Fruit fly (Drosophila melanogaster) Kc167 (cell line): ENCODE measurements around the gene Mst89B.

Source experiments
- Myc ChIP-seq: fragments of >200 bp; optimal IDR thresholded peaks from 2 replicates; lab custom pipeline; 2017; ENCODE audit warnings: missing external identifiers
- Sin3A ChIP-seq: fragments of >200 bp; optimal IDR thresholded peaks from 2 replicates; lab custom pipeline; 2018; ENCODE audit warnings: missing external identifiers
- h ChIP-seq: fragments of >200 bp; optimal IDR thresholded peaks from 3 replicates; lab custom pipeline; 2018; ENCODE audit warnings: missing external identifiers
- insv ChIP-seq: fragments of >200 bp; optimal IDR thresholded peaks from 3 replicates; lab custom pipeline; 2018; ENCODE audit warnings: missing external identifiers
- psq ChIP-seq: fragments of >200 bp; optimal IDR thresholded peaks from 2 replicates; lab custom pipeline; 2017; ENCODE audit warnings: missing external identifiers
- ttk ChIP-seq: sonication (Bioruptor generic); optimal IDR thresholded peaks from 2 replicates; lab custom pipeline; 2017; ENCODE audit warnings: missing external identifiers

Gene Mst89B

dm6 chr3R:16266712-16267111 is at the start of gene Mst89B:
TSS of gene Mst89B (plus strand) at chr3R:16267012.
- TF ChIP-seq psq (lab: Kevin White, UChicago): no peak
- no peak for TF ChIP-seq insv (lab: Kevin White, UChicago)
- no peak for TF ChIP-seq Myc (lab: Kevin White, UChicago)
- TF ChIP-seq h: no peak
- TF ChIP-seq Sin3A (lab: Kevin White, UChicago): no peak
- no peak for TF ChIP-seq ttk (lab: Kevin White, UChicago)

- no peak for TF ChIP-seq insv (lab: Kevin White, UChicago)
- no peak for TF ChIP-seq Sin3A (lab: Kevin White, UChicago)
These were observed 49.4 kb upstream of the Mst89B start for dm6 chr3R:16217368-16217767.

dm6 chr3R:16218251-16219030 is 48.4 kb upstream of the Mst89B start:
- TF ChIP-seq psq (lab: Kevin White, UChicago) (no peak), h (no peak), ttk (lab: Kevin White, UChicago) (no peak), Sin3A (lab: Kevin White, UChicago) (no peak), insv (lab: Kevin White, UChicago) (no peak), Myc (lab: Kevin White, UChicago) (no peak)

- TF ChIP-seq insv (lab: Kevin White, UChicago) (no peak), Sin3A (lab: Kevin White, UChicago) (no peak), ttk (lab: Kevin White, UChicago) (no peak), Myc (lab: Kevin White, UChicago) (no peak), psq (lab: Kevin White, UChicago) (no peak), h (no peak)
These were observed 46.7 kb upstream of the Mst89B start for dm6 chr3R:16220050-16220670.

- TF ChIP-seq insv (lab: Kevin White, UChicago) (no peak), h (no peak), psq (lab: Kevin White, UChicago) (no peak), Myc (lab: Kevin White, UChicago) (no peak), ttk (lab: Kevin White, UChicago) (no peak), Sin3A (lab: Kevin White, UChicago) (no peak)
These were observed 46.0 kb upstream of the Mst89B start for dm6 chr3R:16220854-16221253.

- no peak for TF ChIP-seq insv (lab: Kevin White, UChicago)
- no peak for TF ChIP-seq Sin3A (lab: Kevin White, UChicago)
- no peak for TF ChIP-seq h
- no peak for TF ChIP-seq Myc (lab: Kevin White, UChicago)
- no peak for TF ChIP-seq psq (lab: Kevin White, UChicago)
- no peak for TF ChIP-seq ttk (lab: Kevin White, UChicago)
These were observed 45.2 kb upstream of the Mst89B start for dm6 chr3R:16221359-16222299.

dm6 chr3R:16222300-16222903 is 44.4 kb upstream of the Mst89B start:
- TF ChIP-seq insv (lab: Kevin White, UChicago) (no peak), ttk (lab: Kevin White, UChicago) (no peak), h (no peak), Sin3A (lab: Kevin White, UChicago) (no peak), psq (lab: Kevin White, UChicago) (no peak), Myc (lab: Kevin White, UChicago) (no peak)

dm6 chr3R:16223252-16224037 is 43.4 kb upstream of the Mst89B start:
- no peak for TF ChIP-seq Sin3A (lab: Kevin White, UChicago)
- no peak for TF ChIP-seq h
- no peak for TF ChIP-seq insv (lab: Kevin White, UChicago)
- no peak for TF ChIP-seq ttk (lab: Kevin White, UChicago)
- TF ChIP-seq Myc (lab: Kevin White, UChicago): no peak
- no peak for TF ChIP-seq psq (lab: Kevin White, UChicago)

- TF ChIP-seq Sin3A (lab: Kevin White, UChicago): no peak
- no peak for TF ChIP-seq Myc (lab: Kevin White, UChicago)
- TF ChIP-seq psq (lab: Kevin White, UChicago): no peak
- no peak for TF ChIP-seq ttk (lab: Kevin White, UChicago)
- TF ChIP-seq h: no peak
- no peak for TF ChIP-seq insv (lab: Kevin White, UChicago)
These were observed 42.2 kb upstream of the Mst89B start for dm6 chr3R:16224415-16225165.

- TF ChIP-seq h (no peak), ttk (lab: Kevin White, UChicago) (no peak), Sin3A (lab: Kevin White, UChicago) (no peak)
These were observed 41.5 kb upstream of the Mst89B start, which contains the start of gene tara for dm6 chr3R:16225351-16225750. TSS of gene tara (plus strand) at chr3R:16225651.
